Fruit fly (Drosophila melanogaster) whole organism, adult: ENCODE results near the gene Acbp3.
A peak's percentile ranks its signal among the peaks of the same experiment; 100 is the strongest.

Experiments used
- CG11617 ChIP-seq: fragments of 200-800 bp; sonication (Bioruptor generic); optimal IDR thresholded peaks from 2 replicates; lab custom pipeline; 2017; ENCODE audit warnings: mild to moderate bottlenecking, missing biosample characterization, missing genetic modification reagents, missing genetic modification characterization
- CG14711 ChIP-seq: fragments of 200-800 bp; sonication (Bioruptor generic); optimal IDR thresholded peaks from 2 replicates; lab custom pipeline; 2018; ENCODE audit warnings: missing biosample characterization, mild to moderate bottlenecking, missing genetic modification characterization, moderate library complexity
- CG33017 ChIP-seq: fragments of 200-800 bp; sonication (Bioruptor generic); optimal IDR thresholded peaks from 2 replicates; lab custom pipeline; 2018; ENCODE audit warnings: missing biosample characterization, mild to moderate bottlenecking, missing genetic modification characterization, moderate library complexity
- CG5204 ChIP-seq: fragments of 200-800 bp; sonication (Bioruptor generic); optimal IDR thresholded peaks from 2 replicates; lab custom pipeline; 2016; ENCODE audit warnings: missing biosample characterization, missing genetic modification characterization
- CG7101 ChIP-seq: fragments of 200-800 bp; sonication (Bioruptor generic); optimal IDR thresholded peaks from 2 replicates; lab custom pipeline; 2018; ENCODE audit warnings: missing biosample characterization, mild to moderate bottlenecking, missing genetic modification characterization, moderate library complexity
- Clk ChIP-seq: fragments of 200-800 bp; sonication (Bioruptor generic); optimal IDR thresholded peaks from 2 replicates; lab custom pipeline; 2017; ENCODE audit warnings: missing biosample characterization, missing genetic modification characterization
- Hr96 ChIP-seq: fragments of 200-800 bp; sonication (Bioruptor generic); optimal IDR thresholded peaks from 2 replicates; lab custom pipeline; 2016; ENCODE audit warnings: missing biosample characterization, missing genetic modification characterization
- Mnt ChIP-seq: fragments of 200-800 bp; sonication (Bioruptor generic); optimal IDR thresholded peaks from 2 replicates; lab custom pipeline; 2016; ENCODE audit warnings: missing biosample characterization, mild to moderate bottlenecking, missing genetic modification characterization
- bab1 ChIP-seq: fragments of 200-800 bp; sonication (Bioruptor generic); optimal IDR thresholded peaks from 3 replicates; lab custom pipeline; 2019; ENCODE audit warnings: missing biosample characterization, mild to moderate bottlenecking, missing genetic modification characterization, moderate library complexity
- cnc ChIP-seq, 2 experiments: fragments of >200 bp; optimal IDR thresholded peaks; 2 replicates each; lab custom pipeline; 2017
- kay ChIP-seq: fragments of 200-800 bp; sonication (Bioruptor generic); peaks from one replicate; lab custom pipeline; 2016; ENCODE audit warnings: missing biosample characterization, missing genetic modification characterization, borderline replicate concordance
- pad ChIP-seq: fragments of 200-800 bp; sonication (Bioruptor generic); optimal IDR thresholded peaks from 3 replicates; lab custom pipeline; 2017; ENCODE audit warnings: missing biosample characterization, missing genetic modification characterization, mild to moderate bottlenecking, moderate library complexity, missing genetic modification reagents
- tj ChIP-seq: fragments of 200-800 bp; sonication (Bioruptor generic); optimal IDR thresholded peaks from 3 replicates; lab custom pipeline; 2017; ENCODE audit warnings: missing biosample characterization, mild to moderate bottlenecking, missing genetic modification characterization, moderate library complexity
- toe ChIP-seq: fragments of 200-800 bp; sonication (Bioruptor generic); optimal IDR thresholded peaks from 2 replicates; lab custom pipeline; 2016; ENCODE audit warnings: missing biosample characterization, missing genetic modification characterization

- TF ChIP-seq Hr96 (GFP tag; lab: Kevin White, UChicago) (no peak), CG33017 (tag; lab: Kevin White, UChicago) (no peak), tj (GFP tag; lab: Kevin White, UChicago) (no peak), kay (no peak), Mnt (GFP tag; lab: Kevin White, UChicago) (peak; percentile 19), CG5204 (no peak), CG11617 (GFP tag; lab: Kevin White, UChicago) (no peak), CG14711 (no peak), CG7101 (tag; lab: Kevin White, UChicago) (no peak), cnc (optimal IDR thresholded peaks at IDR 0.05; lab: Kevin White, UChicago) (no peak), Clk (GFP tag; lab: Kevin White, UChicago) (no peak), toe (GFP tag; lab: Kevin White, UChicago) (no peak), bab1 (GFP tag; lab: Kevin White, UChicago) (peak; percentile 17), pad (GFP tag; lab: Kevin White, UChicago) (no peak)
Measured at dm6 chr3L:7125289-7125955, 5.3 kb upstream of the Acbp3 start, which contains the start of the genes msl-3 and BBS1.
